Worm (Caenorhabditis elegans) whole organism, young adult: ENCODE measurements around the gene phg-1.

Experiments used
- T07F8.4 ChIP-seq: sonication (generic microtip); optimal IDR thresholded peaks from 2 replicates; lab custom pipeline; 2016; ENCODE audit warnings: mild to moderate bottlenecking, missing genetic modification characterization, moderate library complexity, missing compliant biosample characterization
- Y56A3A.18 ChIP-seq: fragments of 200-800 bp; sonication (Bioruptor generic); IDR thresholded peaks from 2 replicates; pipeline ENCODE4 v1.3.6; 2022; ENCODE audit warnings: missing genetic modification reagents, missing genetic modification characterization, missing compliant biosample characterization
- Y95B8A.8 ChIP-seq: fragments of 200-800 bp; sonication (Bioruptor generic); IDR thresholded peaks from 2 replicates; pipeline ENCODE4 v1.3.6; 2022; ENCODE audit warnings: missing genetic modification reagents, missing genetic modification characterization, missing compliant biosample characterization
- ZK185.1 ChIP-seq: sonication (generic microtip); optimal IDR thresholded peaks from 2 replicates; lab custom pipeline; 2016; ENCODE audit warnings: mild to moderate bottlenecking, missing genetic modification characterization, missing compliant biosample characterization; ENCODE audit not compliant: poor library complexity, severe bottlenecking
- akir-1 ChIP-seq: fragments of 200-800 bp; sonication (Bioruptor generic); optimal IDR thresholded peaks from 2 replicates; lab custom pipeline; 2018; ENCODE audit warnings: mild to moderate bottlenecking, missing genetic modification characterization, moderate library complexity, missing compliant biosample characterization
- ama-1 ChIP-seq, 3 experiments: fragments of 150-350 bp in 1 of 3; sonication (generic microtip) in 2 of 3; optimal IDR thresholded peaks; 2 replicates each; lab custom pipeline; 2014 to 2018; ENCODE audit warnings: missing biosample characterization in 2 of 3, missing genetic modification characterization in 2 of 3, missing genetic modification reagents in 2 of 3
- athp-1 ChIP-seq: sonication (generic microtip); optimal IDR thresholded peaks from 2 replicates; lab custom pipeline; 2017; ENCODE audit warnings: mild to moderate bottlenecking, missing genetic modification characterization, missing compliant biosample characterization
- attf-6 ChIP-seq: fragments of 200-800 bp; sonication (Bioruptor generic); IDR thresholded peaks from 2 replicates; pipeline ENCODE4 v1.3.6; 2022; ENCODE audit warnings: missing genetic modification reagents, missing genetic modification characterization, missing compliant biosample characterization
- bed-2 ChIP-seq: fragments of 200-800 bp; sonication (Bioruptor generic); IDR thresholded peaks from 2 replicates; pipeline ENCODE4 v1.3.6; 2022; ENCODE audit warnings: missing genetic modification reagents, missing genetic modification characterization, missing compliant biosample characterization
- egl-44 ChIP-seq: fragments of 200-800 bp; sonication (Bioruptor generic); IDR thresholded peaks from 2 replicates; pipeline ENCODE4 v1.3.6; 2022; ENCODE audit warnings: missing genetic modification reagents, missing genetic modification characterization, missing compliant biosample characterization
- egrh-3 ChIP-seq: fragments of 200-800 bp; sonication (Bioruptor generic); IDR thresholded peaks from 2 replicates; pipeline ENCODE4 v1.3.6; 2022; ENCODE audit warnings: missing genetic modification reagents, missing genetic modification characterization, missing compliant biosample characterization
- ekl-4 ChIP-seq: fragments of 200-800 bp; sonication (Bioruptor generic); IDR thresholded peaks from 2 replicates; pipeline ENCODE4 v1.3.6; 2022; ENCODE audit warnings: missing genetic modification reagents, missing genetic modification characterization, missing compliant biosample characterization
- let-526 ChIP-seq: fragments of 200-800 bp; sonication (Bioruptor generic); IDR thresholded peaks from 2 replicates; pipeline ENCODE4 v1.3.6; 2022; ENCODE audit warnings: missing genetic modification reagents, missing genetic modification characterization, missing compliant biosample characterization
- lin-40 ChIP-seq: sonication (generic microtip); optimal IDR thresholded peaks from 2 replicates; lab custom pipeline; 2016; ENCODE audit warnings: missing genetic modification characterization, mild to moderate bottlenecking, missing compliant biosample characterization, missing genotype, missing genetic modification reagents
- lin-54 ChIP-seq: fragments of 200-800 bp; sonication (Bioruptor generic); optimal IDR thresholded peaks from 2 replicates; lab custom pipeline; 2018; ENCODE audit warnings: mild to moderate bottlenecking, missing genetic modification characterization, missing compliant biosample characterization
- lsl-1 ChIP-seq: fragments of 200-800 bp; sonication (Bioruptor generic); optimal IDR thresholded peaks from 2 replicates; lab custom pipeline; 2018; ENCODE audit warnings: mild to moderate bottlenecking, missing genetic modification characterization, moderate library complexity, missing compliant biosample characterization
- madf-10 ChIP-seq: sonication (generic microtip); optimal IDR thresholded peaks from 2 replicates; lab custom pipeline; 2016; ENCODE audit warnings: mild to moderate bottlenecking, missing genetic modification characterization, missing compliant biosample characterization
- mes-4 ChIP-seq: sonication (generic microtip); optimal IDR thresholded peaks from 2 replicates; lab custom pipeline; 2016; ENCODE audit warnings: missing genotype, missing genetic modification characterization, missing compliant biosample characterization
- nfya-1 ChIP-seq: sonication (generic microtip); optimal IDR thresholded peaks from 2 replicates; lab custom pipeline; 2017; ENCODE audit warnings: antibody characterized with exemption, missing compliant biosample characterization, missing genetic modification characterization, borderline replicate concordance; ENCODE audit not compliant: insufficient read depth
- nfyb-1 ChIP-seq: fragments of 200-800 bp; sonication (Bioruptor generic); IDR thresholded peaks from 2 replicates; pipeline ENCODE4 v1.3.6; 2022; ENCODE audit warnings: missing genetic modification reagents, missing genetic modification characterization, missing compliant biosample characterization
- nhr-120 ChIP-seq: fragments of 200-800 bp; sonication (Bioruptor generic); IDR thresholded peaks from 2 replicates; pipeline ENCODE4 v1.3.6; 2022; ENCODE audit warnings: missing genetic modification characterization, missing compliant biosample characterization
- pha-4 ChIP-seq: fragments of 150-350 bp; sonication (generic microtip); optimal IDR thresholded peaks from 2 replicates; lab custom pipeline; 2014; ENCODE audit warnings: missing biosample characterization, missing genetic modification reagents, missing genetic modification characterization
- rcor-1 ChIP-seq: fragments of 200-800 bp; sonication (Bioruptor generic); IDR thresholded peaks from 2 replicates; pipeline ENCODE4 v1.3.6; 2022; ENCODE audit warnings: missing genetic modification reagents, missing genetic modification characterization, missing compliant biosample characterization
- repo-1 ChIP-seq: sonication (generic microtip); optimal IDR thresholded peaks from 2 replicates; lab custom pipeline; 2017; ENCODE audit warnings: mild to moderate bottlenecking, missing genetic modification characterization, missing compliant biosample characterization
- snpc-1.1 ChIP-seq: sonication (generic microtip); optimal IDR thresholded peaks from 2 replicates; lab custom pipeline; 2017; ENCODE audit warnings: missing genetic modification characterization, mild to moderate bottlenecking, missing compliant biosample characterization, antibody characterized with exemption, moderate library complexity, missing genotype, missing genetic modification reagents; ENCODE audit not compliant: insufficient read depth
- sptf-2 ChIP-seq: fragments of 200-800 bp; sonication (Bioruptor generic); optimal IDR thresholded peaks from 2 replicates; lab custom pipeline; 2018; ENCODE audit warnings: mild to moderate bottlenecking, missing genetic modification characterization, missing compliant biosample characterization
- tlf-1 ChIP-seq: fragments of 200-800 bp; sonication (Bioruptor generic); optimal IDR thresholded peaks from 2 replicates; lab custom pipeline; 2018; ENCODE audit warnings: mild to moderate bottlenecking, missing genetic modification characterization, missing compliant biosample characterization
- unc-130 ChIP-seq: sonication (generic microtip); optimal IDR thresholded peaks from 2 replicates; lab custom pipeline; 2016; ENCODE audit warnings: missing genetic modification reagents, missing genetic modification characterization, missing compliant biosample characterization
- unc-62 ChIP-seq: fragments of 150-350 bp; optimal IDR thresholded peaks from 2 replicates; lab custom pipeline; 2014; ENCODE audit warnings: missing biosample characterization, missing genetic modification reagents, missing genetic modification characterization
- zfh-2 ChIP-seq: fragments of 200-800 bp; sonication (Bioruptor generic); conservative IDR thresholded peaks from 2 replicates; pipeline ENCODE4 v1.3.6; 2022; ENCODE audit warnings: missing genetic modification reagents, missing genetic modification characterization, missing compliant biosample characterization
- ztf-18 ChIP-seq: sonication (generic microtip); optimal IDR thresholded peaks from 2 replicates; lab custom pipeline; 2016; ENCODE audit warnings: missing genotype, mild to moderate bottlenecking, missing genetic modification characterization, missing compliant biosample characterization
- ztf-6 ChIP-seq: fragments of 200-800 bp; sonication (Bioruptor generic); IDR thresholded peaks from 2 replicates; pipeline ENCODE4 v1.3.6; 2022; ENCODE audit warnings: missing genetic modification reagents, missing genetic modification characterization, missing compliant biosample characterization

Gene phg-1

DNA sequence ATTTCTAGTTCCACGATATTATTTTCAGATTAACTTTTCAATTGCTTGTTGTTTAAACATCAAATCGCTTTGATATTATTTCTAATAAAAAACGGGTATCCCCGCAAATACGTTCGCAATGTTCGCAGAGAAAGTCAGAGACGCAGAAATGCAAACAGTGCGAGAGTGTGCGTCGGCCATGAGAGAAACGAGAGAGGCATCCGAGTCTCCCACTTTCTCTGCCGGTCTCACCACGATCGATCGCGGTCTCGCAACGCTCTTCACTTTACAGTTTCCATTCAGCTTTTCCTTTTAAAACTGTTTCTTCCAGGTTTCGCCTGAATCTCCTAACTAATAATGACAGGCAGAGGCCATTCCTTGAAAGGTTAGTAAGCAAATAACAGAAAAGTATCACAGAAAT is 36.9 kb downstream of the phg-1 start, which contains the start of gene F33H1.4 (continued):
- TF ChIP-seq T07F8.4 (tag; lab: Kevin White, UChicago) = no peak
- TF ChIP-seq ekl-4 = peak; percentile 62; the same call in 1 of the 2 replicates
- 0 out of 2 replicates have a peak, but pooled peaks have one; percentile 41 for TF ChIP-seq Y95B8A.8 (GFP tag; lab: Robert Waterston, UW)
- peak; percentile 44; the same call in 1 of the 2 replicates for TF ChIP-seq rcor-1 (GFP tag; lab: Robert Waterston, UW)
- peak; percentile 33 for TF ChIP-seq lsl-1 (GFP tag; lab: Kevin White, UChicago)
- peak; percentile 22; the same call in 1 of the 2 replicates for TF ChIP-seq zfh-2 (GFP tag; lab: Robert Waterston, UW)
- no peak for TF ChIP-seq nhr-120 (GFP tag; lab: Robert Waterston, UW)
- peak; percentile 45 for TF ChIP-seq lin-54 (GFP tag; lab: Kevin White, UChicago)
- peak; percentile 26 for TF ChIP-seq repo-1
- TF ChIP-seq unc-130 = peak; percentile 31
- peak; percentile 50 for TF ChIP-seq ZK185.1 (tag; lab: Kevin White, UChicago)
- TF ChIP-seq attf-6 = no peak
- TF ChIP-seq egrh-3 (GFP tag; lab: Robert Waterston, UW) = 0 out of 2 replicates have a peak, but pooled peaks have one; percentile 10

DNA sequence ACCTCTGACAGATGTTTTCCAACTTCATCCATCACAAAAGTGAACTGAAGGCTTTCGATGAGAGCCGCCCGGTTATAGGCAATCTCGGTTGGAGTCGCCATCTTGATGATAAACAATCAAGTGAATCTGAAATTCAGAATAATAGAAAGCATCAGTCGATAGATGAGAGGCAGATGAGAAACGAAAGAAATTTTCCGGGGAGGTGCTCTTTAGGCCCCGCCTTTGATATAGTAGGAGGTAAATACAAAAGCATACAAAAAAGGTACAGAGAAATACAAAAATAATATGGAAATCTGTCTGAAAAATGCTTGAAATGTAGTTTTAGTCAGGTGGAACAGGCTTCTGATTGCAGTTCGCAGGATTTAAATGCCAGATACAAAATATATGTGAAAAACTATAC is 45.2 kb downstream of the phg-1 start, which contains the start of gene srd-1:
Gene srd-1, minus strand, starts transcription at position 101 of the 400 bp plus-strand sequence.
- TF ChIP-seq unc-62 = no peak
- TF ChIP-seq nfyb-1 = no peak
- no peak for TF ChIP-seq ZK185.1 (tag; lab: Kevin White, UChicago)
- TF ChIP-seq lsl-1 (GFP tag; lab: Kevin White, UChicago) = no peak
- no peak for TF ChIP-seq egl-44 (GFP tag; lab: Robert Waterston, UW)
- no peak for TF ChIP-seq let-526 (GFP tag; lab: Robert Waterston, UW)
- no peak for TF ChIP-seq sptf-2 (GFP tag; lab: Kevin White, UChicago)
- no peak for TF ChIP-seq nfya-1 (tag; lab: Kevin White, UChicago)
- TF ChIP-seq repo-1 = no peak
- no peak for TF ChIP-seq lin-40 (tag; lab: Kevin White, UChicago)
- TF ChIP-seq ztf-6 (GFP tag; lab: Robert Waterston, UW) = no peak
- no peak for TF ChIP-seq mes-4 (tag; lab: Kevin White, UChicago)
- TF ChIP-seq pha-4 (tag; lab: Kevin White, UChicago) = no peak
- TF ChIP-seq ekl-4 = no peak
- no peak for TF ChIP-seq snpc-1.1 (tag; lab: Kevin White, UChicago)
- TF ChIP-seq bed-2 (GFP tag; lab: Robert Waterston, UW) = no peak
- no peak for TF ChIP-seq athp-1 (tag; lab: Kevin White, UChicago)
- no peak for TF ChIP-seq Y56A3A.18
- TF ChIP-seq ama-1 (optimal IDR thresholded peaks at IDR 0.05; lab: Kevin White, UChicago) = no peak
- no peak for TF ChIP-seq ama-1 (GFP tag; optimal IDR thresholded peaks at IDR 0.05; lab: Kevin White, UChicago)

DNA sequence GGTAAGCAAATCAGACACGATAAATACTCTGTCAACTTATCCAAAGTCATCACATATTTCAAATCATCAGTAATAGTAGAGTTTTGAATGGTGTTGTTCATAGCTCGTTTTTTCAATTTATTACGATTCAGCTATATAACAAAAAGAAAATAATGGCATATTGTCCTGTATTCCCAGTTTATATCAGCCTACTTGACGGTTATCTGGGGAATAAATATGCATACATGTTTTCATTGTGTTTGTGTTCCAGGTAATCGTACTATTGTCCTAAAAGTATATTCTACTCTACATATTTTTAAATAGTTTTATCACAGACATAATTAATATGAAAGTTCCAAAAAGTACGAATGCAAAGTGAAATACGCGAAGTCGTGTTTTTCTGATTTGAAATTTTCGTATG is 50.4 kb downstream of the phg-1 start, which contains the start of gene srd-2:
Gene srd-2, minus strand, starts transcription at position 101 of the 400 bp plus-strand sequence.
- TF ChIP-seq madf-10 (no peak), ztf-18 (tag; lab: Kevin White, UChicago) (no peak), lin-40 (tag; lab: Kevin White, UChicago) (no peak), tlf-1 (no peak), akir-1 (GFP tag; lab: Kevin White, UChicago) (no peak), egl-44 (GFP tag; lab: Robert Waterston, UW) (no peak)
